Worm (Caenorhabditis elegans) whole organism, young adult: ENCODE measurements around the gene clec-250.

ENCODE experiments used
- B0035.1 ChIP-seq: sonication (generic microtip); optimal IDR thresholded peaks from 2 replicates; lab custom pipeline; 2016; ENCODE audit warnings: missing genetic modification characterization, mild to moderate bottlenecking, missing compliant biosample characterization, missing genotype, missing genetic modification reagents
- F10E7.11 ChIP-seq: sonication (generic microtip); optimal IDR thresholded peaks from 2 replicates; lab custom pipeline; 2017; ENCODE audit warnings: mild to moderate bottlenecking, missing genetic modification characterization, moderate library complexity, missing compliant biosample characterization
- F22D6.2 ChIP-seq: sonication (generic microtip); optimal IDR thresholded peaks from 2 replicates; lab custom pipeline; 2016; ENCODE audit warnings: mild to moderate bottlenecking, missing genetic modification characterization, missing compliant biosample characterization
- F33H1.4 ChIP-seq: fragments of 200-800 bp; sonication (Bioruptor generic); IDR thresholded peaks from 2 replicates; pipeline ENCODE4 v1.3.6; 2022; ENCODE audit warnings: missing genetic modification reagents, missing genetic modification characterization, missing compliant biosample characterization
- F37B4.10 ChIP-seq: fragments of 200-800 bp; sonication (Bioruptor generic); IDR thresholded peaks from 2 replicates; pipeline ENCODE4 v1.3.6; 2022; ENCODE audit warnings: missing genetic modification characterization, missing compliant biosample characterization
- T07F8.4 ChIP-seq: sonication (generic microtip); optimal IDR thresholded peaks from 2 replicates; lab custom pipeline; 2016; ENCODE audit warnings: mild to moderate bottlenecking, missing genetic modification characterization, moderate library complexity, missing compliant biosample characterization
- Y53F4B.3 ChIP-seq: fragments of 200-800 bp; sonication (Bioruptor generic); IDR thresholded peaks from 2 replicates; pipeline ENCODE4 v1.3.6; 2022; ENCODE audit warnings: missing genetic modification reagents, missing genetic modification characterization, missing compliant biosample characterization
- Y56A3A.18 ChIP-seq: fragments of 200-800 bp; sonication (Bioruptor generic); IDR thresholded peaks from 2 replicates; pipeline ENCODE4 v1.3.6; 2022; ENCODE audit warnings: missing genetic modification reagents, missing genetic modification characterization, missing compliant biosample characterization
- Y95B8A.8 ChIP-seq: fragments of 200-800 bp; sonication (Bioruptor generic); IDR thresholded peaks from 2 replicates; pipeline ENCODE4 v1.3.6; 2022; ENCODE audit warnings: missing genetic modification reagents, missing genetic modification characterization, missing compliant biosample characterization
- akir-1 ChIP-seq: fragments of 200-800 bp; sonication (Bioruptor generic); optimal IDR thresholded peaks from 2 replicates; lab custom pipeline; 2018; ENCODE audit warnings: mild to moderate bottlenecking, missing genetic modification characterization, moderate library complexity, missing compliant biosample characterization
- ama-1 ChIP-seq, 3 experiments: fragments of 150-350 bp in 1 of 3; sonication (generic microtip) in 2 of 3; optimal IDR thresholded peaks; 2 replicates each; lab custom pipeline; 2014 to 2018; ENCODE audit warnings: missing biosample characterization in 2 of 3, missing genetic modification characterization in 2 of 3, missing genetic modification reagents in 2 of 3
- atf-7 ChIP-seq: sonication (generic microtip); optimal IDR thresholded peaks from 2 replicates; lab custom pipeline; 2017; ENCODE audit warnings: mild to moderate bottlenecking, missing genetic modification characterization, missing compliant biosample characterization
- athp-1 ChIP-seq: sonication (generic microtip); optimal IDR thresholded peaks from 2 replicates; lab custom pipeline; 2017; ENCODE audit warnings: mild to moderate bottlenecking, missing genetic modification characterization, missing compliant biosample characterization
- attf-3 ChIP-seq: fragments of 200-800 bp; sonication (Bioruptor generic); conservative IDR thresholded peaks from 2 replicates; pipeline ENCODE4 v1.3.6; 2022; ENCODE audit warnings: missing genetic modification reagents, missing genetic modification characterization, missing compliant biosample characterization
- attf-5 ChIP-seq: fragments of 200-800 bp; sonication (Bioruptor generic); optimal IDR thresholded peaks from 2 replicates; lab custom pipeline; 2018; ENCODE audit warnings: mild to moderate bottlenecking, missing genetic modification characterization, missing compliant biosample characterization
- bed-2 ChIP-seq: fragments of 200-800 bp; sonication (Bioruptor generic); IDR thresholded peaks from 2 replicates; pipeline ENCODE4 v1.3.6; 2022; ENCODE audit warnings: missing genetic modification reagents, missing genetic modification characterization, missing compliant biosample characterization
- cebp-1 ChIP-seq, 2 experiments: fragments of 200-800 bp in 1 of 2; sonication (Bioruptor generic) in 1 of 2; sonication (generic microtip) in 1 of 2; IDR thresholded peaks in 1 of 2; optimal IDR thresholded peaks in 1 of 2; 2 replicates each; pipeline versions ENCODE4 v1.3.6 to Lab custom; 2017 to 2022; ENCODE audit warnings: missing compliant biosample characterization in 2 of 2, missing genetic modification characterization in 2 of 2, mild to moderate bottlenecking in 1 of 2, missing genetic modification reagents in 1 of 2, moderate library complexity in 1 of 2
- ceh-27 ChIP-seq: fragments of 200-800 bp; sonication (Bioruptor generic); optimal IDR thresholded peaks from 2 replicates; lab custom pipeline; 2018; ENCODE audit warnings: mild to moderate bottlenecking, missing genetic modification characterization, moderate library complexity, missing compliant biosample characterization
- ceh-40 ChIP-seq: fragments of 200-800 bp; sonication (Bioruptor generic); IDR thresholded peaks from 2 replicates; pipeline ENCODE4 v1.3.6; 2022; ENCODE audit warnings: missing genetic modification characterization, missing compliant biosample characterization
- ceh-91 ChIP-seq: fragments of 200-800 bp; sonication (Bioruptor generic); IDR thresholded peaks from 2 replicates; pipeline ENCODE4 v1.3.6; 2022; ENCODE audit warnings: missing genetic modification reagents, missing genetic modification characterization, missing compliant biosample characterization
- dox-1 ChIP-seq: fragments of 200-800 bp; sonication (Bioruptor generic); IDR thresholded peaks from 2 replicates; pipeline ENCODE4 v1.3.6; 2022; ENCODE audit warnings: missing genetic modification reagents, missing genetic modification characterization, missing compliant biosample characterization
- ekl-4 ChIP-seq: fragments of 200-800 bp; sonication (Bioruptor generic); IDR thresholded peaks from 2 replicates; pipeline ENCODE4 v1.3.6; 2022; ENCODE audit warnings: missing genetic modification reagents, missing genetic modification characterization, missing compliant biosample characterization
- gei-17 ChIP-seq: fragments of 200-800 bp; sonication (Bioruptor generic); optimal IDR thresholded peaks from 2 replicates; lab custom pipeline; 2018; ENCODE audit warnings: mild to moderate bottlenecking, missing genetic modification characterization, missing compliant biosample characterization
- hlh-12 ChIP-seq: sonication (generic microtip); optimal IDR thresholded peaks from 2 replicates; lab custom pipeline; 2016; ENCODE audit warnings: missing genetic modification characterization, missing compliant biosample characterization
- hmg-1.2 ChIP-seq: fragments of 200-800 bp; sonication (Bioruptor generic); IDR thresholded peaks from 2 replicates; pipeline ENCODE4 v1.3.6; 2022; ENCODE audit warnings: missing genetic modification reagents, missing genetic modification characterization, missing compliant biosample characterization
- hmg-20 ChIP-seq: fragments of 200-800 bp; sonication (Bioruptor generic); IDR thresholded peaks from 2 replicates; pipeline ENCODE4 v1.3.6; 2022; ENCODE audit warnings: missing genetic modification reagents, missing genetic modification characterization, missing compliant biosample characterization
- lag-1 ChIP-seq: fragments of 200-800 bp; sonication (Bioruptor generic); IDR thresholded peaks from 2 replicates; pipeline ENCODE4 v1.3.6; 2022; ENCODE audit warnings: missing genetic modification reagents, missing genetic modification characterization, missing compliant biosample characterization
- let-607 ChIP-seq, 2 experiments: fragments of 200-800 bp in 1 of 2; sonication (Bioruptor generic) in 1 of 2; sonication (generic microtip) in 1 of 2; optimal IDR thresholded peaks; 2 replicates each; lab custom pipeline; 2016 to 2018; ENCODE audit warnings: mild to moderate bottlenecking in 2 of 2, missing compliant biosample characterization in 2 of 2, missing genetic modification characterization in 2 of 2, moderate library complexity in 2 of 2, missing genotype in 1 of 2
- lsl-1 ChIP-seq: fragments of 200-800 bp; sonication (Bioruptor generic); optimal IDR thresholded peaks from 2 replicates; lab custom pipeline; 2018; ENCODE audit warnings: mild to moderate bottlenecking, missing genetic modification characterization, moderate library complexity, missing compliant biosample characterization
- lsy-27 ChIP-seq: sonication (generic microtip); optimal IDR thresholded peaks from 2 replicates; lab custom pipeline; 2017; ENCODE audit warnings: missing genetic modification characterization, mild to moderate bottlenecking, missing compliant biosample characterization, antibody characterized with exemption, missing genotype, borderline replicate concordance; ENCODE audit not compliant: insufficient read depth
- madf-3 ChIP-seq: fragments of 200-800 bp; sonication (Bioruptor generic); IDR thresholded peaks from 2 replicates; pipeline ENCODE4 v1.3.6; 2022; ENCODE audit warnings: missing genetic modification reagents, missing genetic modification characterization, missing compliant biosample characterization
- madf-6 ChIP-seq: fragments of 200-800 bp; sonication (Bioruptor generic); IDR thresholded peaks from 2 replicates; pipeline ENCODE4 v1.3.6; 2022; ENCODE audit warnings: missing genetic modification reagents, missing genetic modification characterization, missing compliant biosample characterization
- nfya-1 ChIP-seq: sonication (generic microtip); optimal IDR thresholded peaks from 2 replicates; lab custom pipeline; 2017; ENCODE audit warnings: antibody characterized with exemption, missing compliant biosample characterization, missing genetic modification characterization, borderline replicate concordance; ENCODE audit not compliant: insufficient read depth
- nfya-2 ChIP-seq: fragments of 200-800 bp; sonication (Bioruptor generic); IDR thresholded peaks from 2 replicates; pipeline ENCODE4 v1.3.6; 2022; ENCODE audit warnings: missing genetic modification reagents, missing genetic modification characterization, missing compliant biosample characterization
- nhr-27 ChIP-seq: fragments of 200-800 bp; sonication (Bioruptor generic); optimal IDR thresholded peaks from 2 replicates; lab custom pipeline; 2018; ENCODE audit warnings: mild to moderate bottlenecking, missing genetic modification characterization, moderate library complexity, missing compliant biosample characterization
- nhr-90 ChIP-seq: sonication (generic microtip); optimal IDR thresholded peaks from 2 replicates; lab custom pipeline; 2016; ENCODE audit warnings: missing genotype, mild to moderate bottlenecking, missing genetic modification characterization, missing compliant biosample characterization
- pbrm-1 ChIP-seq: fragments of 200-800 bp; sonication (Bioruptor generic); IDR thresholded peaks from 2 replicates; pipeline ENCODE4 v1.3.6; 2022; ENCODE audit warnings: missing genetic modification reagents, missing genetic modification characterization, missing compliant biosample characterization
- repo-1 ChIP-seq: sonication (generic microtip); optimal IDR thresholded peaks from 2 replicates; lab custom pipeline; 2017; ENCODE audit warnings: mild to moderate bottlenecking, missing genetic modification characterization, missing compliant biosample characterization
- sdz-38 ChIP-seq: sonication (generic microtip); optimal IDR thresholded peaks from 2 replicates; lab custom pipeline; 2016; ENCODE audit warnings: missing genotype, missing genetic modification characterization, missing compliant biosample characterization
- snpc-1.1 ChIP-seq: sonication (generic microtip); optimal IDR thresholded peaks from 2 replicates; lab custom pipeline; 2017; ENCODE audit warnings: missing genetic modification characterization, mild to moderate bottlenecking, missing compliant biosample characterization, antibody characterized with exemption, moderate library complexity, missing genotype, missing genetic modification reagents; ENCODE audit not compliant: insufficient read depth
- somi-1 ChIP-seq: fragments of 200-800 bp; sonication (Bioruptor generic); optimal IDR thresholded peaks from 2 replicates; lab custom pipeline; 2018; ENCODE audit warnings: mild to moderate bottlenecking, missing genetic modification characterization, missing compliant biosample characterization
- sptf-2 ChIP-seq: fragments of 200-800 bp; sonication (Bioruptor generic); optimal IDR thresholded peaks from 2 replicates; lab custom pipeline; 2018; ENCODE audit warnings: mild to moderate bottlenecking, missing genetic modification characterization, missing compliant biosample characterization
- unc-130 ChIP-seq: sonication (generic microtip); optimal IDR thresholded peaks from 2 replicates; lab custom pipeline; 2016; ENCODE audit warnings: missing genetic modification reagents, missing genetic modification characterization, missing compliant biosample characterization
- xnd-1 ChIP-seq: sonication (generic microtip); optimal IDR thresholded peaks from 2 replicates; lab custom pipeline; 2016; ENCODE audit warnings: missing genotype, missing genetic modification reagents, missing genetic modification characterization, missing compliant biosample characterization
- zim-3 ChIP-seq: sonication (generic microtip); optimal IDR thresholded peaks from 2 replicates; lab custom pipeline; 2017; ENCODE audit warnings: mild to moderate bottlenecking, missing genetic modification characterization, moderate library complexity, missing compliant biosample characterization
- ztf-26 ChIP-seq: sonication (generic microtip); optimal IDR thresholded peaks from 2 replicates; lab custom pipeline; 2017; ENCODE audit warnings: missing genetic modification characterization, missing compliant biosample characterization
- ztf-28 ChIP-seq: fragments of 200-800 bp; sonication (Bioruptor generic); IDR thresholded peaks from 2 replicates; pipeline ENCODE4 v1.3.6; 2022; ENCODE audit warnings: missing genetic modification reagents, missing genetic modification characterization, missing compliant biosample characterization

clec-250 gene

DNA sequence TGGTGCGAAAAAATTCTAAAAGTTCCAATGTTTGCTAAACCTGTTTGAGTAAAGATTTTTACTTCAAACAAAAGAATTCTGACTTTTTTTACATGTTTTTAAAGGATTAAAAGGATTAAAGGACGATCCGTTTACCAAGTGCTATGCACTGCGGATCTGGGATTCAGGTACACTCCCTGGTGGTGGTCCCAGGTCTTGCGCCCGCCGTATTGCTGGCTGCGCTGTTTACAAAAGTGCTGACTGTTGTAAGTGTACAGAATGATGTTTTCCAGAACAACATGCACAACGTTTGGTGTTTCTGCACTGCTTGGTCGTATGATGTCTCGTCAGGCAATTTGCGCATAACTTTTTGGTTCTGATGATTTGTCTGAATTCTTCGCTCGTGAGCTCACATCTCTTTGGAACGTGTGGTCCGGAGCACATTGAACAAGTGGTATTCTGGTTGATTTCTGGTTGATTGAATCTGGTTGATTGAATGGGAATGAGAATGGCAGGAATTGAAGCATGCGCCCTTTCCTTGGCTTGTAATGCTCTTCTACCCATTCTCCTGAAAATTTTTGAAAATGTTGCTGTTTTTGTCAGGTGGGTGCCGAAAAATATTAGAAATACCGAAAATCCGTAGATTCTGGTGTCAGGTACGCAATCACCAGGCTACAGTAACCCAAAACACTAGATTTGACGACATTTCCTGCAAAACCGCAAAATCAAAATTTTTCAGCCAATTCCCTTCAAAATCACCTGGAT lies 36.5 kb downstream of the clec-250 start (continued):
- no peak for TF ChIP-seq sptf-2 (GFP tag; lab: Kevin White, UChicago)
- TF ChIP-seq madf-6 (GFP tag; lab: Robert Waterston, UW) = no peak
- no peak for TF ChIP-seq nhr-27 (tag; lab: Kevin White, UChicago)
- TF ChIP-seq zim-3 (tag; lab: Kevin White, UChicago) = no peak
- no peak for TF ChIP-seq madf-3 (GFP tag; lab: Robert Waterston, UW)
- TF ChIP-seq snpc-1.1 (tag; lab: Kevin White, UChicago) = no peak
- TF ChIP-seq Y56A3A.18 (GFP tag; lab: Robert Waterston, UW) = no peak
- no peak for TF ChIP-seq B0035.1 (tag; lab: Kevin White, UChicago)
- TF ChIP-seq nfya-2 (GFP tag; lab: Robert Waterston, UW) = no peak
- no peak for TF ChIP-seq F37B4.10 (GFP tag; lab: Robert Waterston, UW)
- TF ChIP-seq F33H1.4 = no peak
- TF ChIP-seq lsl-1 (GFP tag; lab: Kevin White, UChicago) = no peak
- no peak for TF ChIP-seq ceh-40
- no peak for TF ChIP-seq F10E7.11 (tag; lab: Kevin White, UChicago)
- no peak for TF ChIP-seq akir-1
- no peak for TF ChIP-seq ztf-26 (tag; lab: Kevin White, UChicago)
- no peak for TF ChIP-seq ztf-28 (GFP tag; lab: Robert Waterston, UW)
- TF ChIP-seq lsy-27 (tag; lab: Kevin White, UChicago) = no peak
- no peak for TF ChIP-seq let-607 (tag; optimal IDR thresholded peaks at IDR 0.05; lab: Kevin White, UChicago)
- TF ChIP-seq ama-1 (optimal IDR thresholded peaks at IDR 0.05; lab: Kevin White, UChicago) = no peak
- TF ChIP-seq ama-1 (GFP tag; optimal IDR thresholded peaks at IDR 0.05; lab: Kevin White, UChicago) = no peak
- TF ChIP-seq pbrm-1 (GFP tag; lab: Robert Waterston, UW) = no peak
- TF ChIP-seq attf-3 (GFP tag; lab: Robert Waterston, UW) = no peak
- no peak for TF ChIP-seq athp-1
- TF ChIP-seq atf-7 (tag; lab: Kevin White, UChicago) = no peak
- TF ChIP-seq gei-17 = no peak
- TF ChIP-seq lag-1 (GFP tag; lab: Robert Waterston, UW) = 0 out of 2 replicates have a peak, but pooled peaks have one; percentile 39
- TF ChIP-seq sdz-38 (tag; lab: Kevin White, UChicago) = no peak
- TF ChIP-seq unc-130 (GFP tag; lab: Kevin White, UChicago) = no peak
- no peak for TF ChIP-seq nhr-90 (tag; lab: Kevin White, UChicago)
- no peak for TF ChIP-seq Y53F4B.3 (GFP tag; lab: Robert Waterston, UW)
- no peak for TF ChIP-seq dox-1 (GFP tag; lab: Robert Waterston, UW)
- TF ChIP-seq nfya-1 (tag; lab: Kevin White, UChicago) = peak; percentile 66
- TF ChIP-seq xnd-1 (tag; lab: Kevin White, UChicago) = no peak
- no peak for TF ChIP-seq hlh-12 (tag; lab: Kevin White, UChicago)
- TF ChIP-seq bed-2 (GFP tag; lab: Robert Waterston, UW) = no peak
- no peak for TF ChIP-seq repo-1 (tag; lab: Kevin White, UChicago)
- TF ChIP-seq Y95B8A.8 (GFP tag; lab: Robert Waterston, UW) = no peak
- peak; percentile 20 for TF ChIP-seq somi-1 (GFP tag; lab: Kevin White, UChicago)
- TF ChIP-seq ekl-4 (GFP tag; lab: Robert Waterston, UW) = no peak
- no peak for TF ChIP-seq F22D6.2 (tag; lab: Kevin White, UChicago)
- TF ChIP-seq hmg-1.2 (GFP tag; lab: Robert Waterston, UW) = no peak
- TF ChIP-seq ceh-91 (GFP tag; lab: Robert Waterston, UW) = no peak
- no peak for TF ChIP-seq ceh-27 (GFP tag; lab: Kevin White, UChicago)
- TF ChIP-seq attf-5 (GFP tag; lab: Kevin White, UChicago) = no peak
- no peak for TF ChIP-seq cebp-1 (GFP tag; IDR thresholded peaks at IDR 0.05; lab: Robert Waterston, UW)
- no peak for TF ChIP-seq cebp-1 (tag; optimal IDR thresholded peaks at IDR 0.05; lab: Kevin White, UChicago)
- no peak for TF ChIP-seq T07F8.4
- TF ChIP-seq hmg-20 (GFP tag; lab: Robert Waterston, UW) = no peak
